Fruit fly (Drosophila melanogaster) whole organism, embryonic: Measurements from ENCODE around the gene Arl8.

Experiments
- Ada2b ChIP-seq: fragments of 200-800 bp; sonication (Bioruptor generic); IDR thresholded peaks from 2 replicates; pipeline ENCODE4 v1.3.6; 2022; ENCODE audit warnings: missing biosample characterization, missing genetic modification characterization
- Atf-2 ChIP-seq: fragments of 200-800 bp; sonication (Bioruptor generic); optimal IDR thresholded peaks from 2 replicates; lab custom pipeline; 2016; ENCODE audit warnings: missing biosample characterization, missing genetic modification characterization
- CG12236 ChIP-seq: fragments of 200-800 bp; sonication (Bioruptor generic); optimal IDR thresholded peaks from 2 replicates; lab custom pipeline; 2016; ENCODE audit warnings: missing biosample characterization, missing genetic modification characterization
- CG14050 ChIP-seq: fragments of 200-800 bp; sonication (Bioruptor generic); IDR thresholded peaks from 3 replicates; pipeline ENCODE4 v1.3.6; 2022; ENCODE audit warnings: missing biosample characterization, missing genetic modification characterization
- CG15269 ChIP-seq: fragments of 200-800 bp; sonication (Bioruptor generic); optimal IDR thresholded peaks from 2 replicates; lab custom pipeline; 2018; ENCODE audit warnings: missing biosample characterization, mild to moderate bottlenecking, missing genetic modification characterization, moderate library complexity
- CG15696 ChIP-seq: fragments of 200-800 bp; sonication (Bioruptor generic); optimal IDR thresholded peaks from 2 replicates; lab custom pipeline; 2019; ENCODE audit warnings: missing biosample characterization, mild to moderate bottlenecking, missing genetic modification characterization, moderate library complexity
- CG1647 ChIP-seq: fragments of 200-800 bp; sonication (Bioruptor generic); optimal IDR thresholded peaks from 3 replicates; lab custom pipeline; 2016; ENCODE audit warnings: missing biosample characterization, missing genetic modification characterization
- CG17612 ChIP-seq: fragments of 200-800 bp; sonication (Bioruptor generic); IDR thresholded peaks from 2 replicates; pipeline ENCODE4 v1.3.6; 2022; ENCODE audit warnings: missing biosample characterization, missing genetic modification characterization
- CG17829 ChIP-seq: fragments of 200-800 bp; optimal IDR thresholded peaks from 2 replicates; lab custom pipeline; 2019; ENCODE audit warnings: missing biosample characterization, mild to moderate bottlenecking, missing genetic modification characterization, moderate library complexity
- CG2120 ChIP-seq: fragments of 200-800 bp; sonication (Bioruptor generic); optimal IDR thresholded peaks from 3 replicates; lab custom pipeline; 2016; ENCODE audit warnings: missing biosample characterization, missing genetic modification characterization
- CG2129 ChIP-seq: fragments of 200-800 bp; sonication (Bioruptor generic); IDR thresholded peaks from 2 replicates; pipeline ENCODE4 v1.3.6; 2022; ENCODE audit warnings: missing biosample characterization, missing genetic modification characterization; ENCODE audit not compliant: partially characterized antibody
- CG2889 ChIP-seq: fragments of 200-800 bp; sonication (Bioruptor generic); IDR thresholded peaks from 3 replicates; pipeline ENCODE4 v1.3.6; 2022; ENCODE audit warnings: missing biosample characterization, missing genetic modification characterization
- CG42726 ChIP-seq: fragments of 200-800 bp; sonication (Bioruptor generic); IDR thresholded peaks from 2 replicates; pipeline ENCODE4 v1.3.6; 2022; ENCODE audit warnings: missing biosample characterization, missing genetic modification characterization; ENCODE audit not compliant: partially characterized antibody
- CG5953 ChIP-seq: fragments of 200-800 bp; sonication (Bioruptor generic); IDR thresholded peaks from 2 replicates; pipeline ENCODE4 v1.3.6; 2022; ENCODE audit warnings: missing biosample characterization, missing genetic modification characterization
- CG7372 ChIP-seq: fragments of 200-800 bp; sonication (Bioruptor generic); IDR thresholded peaks from 2 replicates; pipeline ENCODE4 v1.3.6; 2022; ENCODE audit warnings: missing biosample characterization, missing genetic modification characterization
- CG7839 ChIP-seq: fragments of 200-800 bp; sonication (Bioruptor generic); optimal IDR thresholded peaks from 3 replicates; lab custom pipeline; 2018; ENCODE audit warnings: missing biosample characterization, mild to moderate bottlenecking, missing genetic modification characterization, moderate library complexity
- CG7928 ChIP-seq: fragments of 200-800 bp; sonication (Bioruptor generic); optimal IDR thresholded peaks from 2 replicates; lab custom pipeline; 2017; ENCODE audit warnings: missing biosample characterization, mild to moderate bottlenecking, missing genetic modification characterization
- CG9437 ChIP-seq: fragments of 200-800 bp; sonication (Bioruptor generic); optimal IDR thresholded peaks from 2 replicates; lab custom pipeline; 2018; ENCODE audit warnings: missing biosample characterization, mild to moderate bottlenecking, missing genetic modification characterization
- Chrac-16 ChIP-seq: fragments of 200-800 bp; sonication (Bioruptor generic); optimal IDR thresholded peaks from 3 replicates; lab custom pipeline; 2016; ENCODE audit warnings: missing biosample characterization, missing genetic modification characterization
- CkIIα-i1 ChIP-seq: fragments of 200-800 bp; sonication (Bioruptor generic); IDR thresholded peaks from 2 replicates; pipeline ENCODE4 v1.3.6; 2022; ENCODE audit warnings: missing biosample characterization, missing genetic modification characterization
- HLH4C ChIP-seq: fragments of 200-800 bp; sonication (Bioruptor generic); IDR thresholded peaks from 3 replicates; pipeline ENCODE4 v1.3.6; 2022; ENCODE audit warnings: missing biosample characterization, missing genetic modification characterization; ENCODE audit not compliant: partially characterized antibody
- Hand ChIP-seq: fragments of 200-800 bp; sonication (Bioruptor generic); optimal IDR thresholded peaks from 2 replicates; lab custom pipeline; 2017; ENCODE audit warnings: mild to moderate bottlenecking, missing biosample characterization, missing genetic modification reagents, missing genetic modification characterization
- Hr3 ChIP-seq: fragments of 200-800 bp; sonication (Bioruptor generic); optimal IDR thresholded peaks from 3 replicates; lab custom pipeline; 2016; ENCODE audit warnings: missing biosample characterization, missing genetic modification characterization
- Meics ChIP-seq: fragments of 200-800 bp; sonication (Bioruptor generic); optimal IDR thresholded peaks from 2 replicates; lab custom pipeline; 2017; ENCODE audit warnings: missing biosample characterization, mild to moderate bottlenecking, missing genetic modification characterization
- Mrtf ChIP-seq: fragments of 200-800 bp; sonication (Bioruptor generic); IDR thresholded peaks from 3 replicates; pipeline ENCODE4 v1.3.6; 2022; ENCODE audit warnings: missing biosample characterization, missing genetic modification characterization
- Neu2 ChIP-seq: fragments of 200-800 bp; sonication (Bioruptor generic); optimal IDR thresholded peaks from 3 replicates; lab custom pipeline; 2016; ENCODE audit warnings: missing biosample characterization, missing genetic modification characterization, borderline replicate concordance
- Ravus ChIP-seq: fragments of 200-800 bp; sonication (Bioruptor generic); IDR thresholded peaks from 2 replicates; pipeline ENCODE4 v1.3.6; 2022; ENCODE audit warnings: missing biosample characterization, missing genetic modification characterization
- Spps ChIP-seq: fragments of 200-800 bp; sonication (Bioruptor generic); optimal IDR thresholded peaks from 2 replicates; lab custom pipeline; 2018; ENCODE audit warnings: missing biosample characterization, mild to moderate bottlenecking, missing genetic modification characterization
- Trl ChIP-seq, 3 experiments: fragments of >200 bp in 2 of 3; fragments of 200-800 bp in 1 of 3; sonication (Bioruptor generic) in 1 of 3; optimal IDR thresholded peaks; 2 replicates in 1 of 3; 3 replicates in 2 of 3; lab custom pipeline; 2016 to 2017; ENCODE audit warnings: missing biosample characterization in 1 of 3, missing genetic modification characterization in 1 of 3
- aop ChIP-seq: fragments of 200-800 bp; sonication (Bioruptor generic); IDR thresholded peaks from 2 replicates; pipeline ENCODE4 v1.3.6; 2022; ENCODE audit warnings: missing biosample characterization, missing genetic modification characterization
- cato ChIP-seq: fragments of 200-800 bp; sonication (Bioruptor generic); optimal IDR thresholded peaks from 2 replicates; lab custom pipeline; 2016; ENCODE audit warnings: missing biosample characterization, missing genetic modification characterization, borderline replicate concordance
- croc ChIP-seq: fragments of 200-800 bp; sonication (Bioruptor generic); conservative IDR thresholded peaks from 3 replicates; pipeline ENCODE4 v1.3.6; 2022; ENCODE audit warnings: missing biosample characterization, missing genetic modification characterization
- crp ChIP-seq, 2 experiments: fragments of 200-800 bp; sonication (Bioruptor generic); optimal IDR thresholded peaks; 2 replicates in 1 of 2; 3 replicates in 1 of 2; lab custom pipeline; 2017; ENCODE audit warnings: missing biosample characterization in 2 of 2, missing genetic modification characterization in 2 of 2, mild to moderate bottlenecking in 1 of 2, moderate library complexity in 1 of 2
- cwo ChIP-seq: fragments of 200-800 bp; sonication (Bioruptor generic); optimal IDR thresholded peaks from 3 replicates; lab custom pipeline; 2017; ENCODE audit warnings: missing biosample characterization, missing genetic modification characterization, mild to moderate bottlenecking, moderate library complexity, missing genetic modification reagents
- disco-r ChIP-seq: fragments of 200-800 bp; sonication (Bioruptor generic); optimal IDR thresholded peaks from 2 replicates; lab custom pipeline; 2016; ENCODE audit warnings: missing biosample characterization, missing genetic modification characterization
- eve ChIP-seq, 2 experiments: fragments of >200 bp; optimal IDR thresholded peaks; 2 replicates each; lab custom pipeline; 2017; ENCODE audit warnings: missing biosample characterization in 2 of 2, missing genetic modification characterization in 2 of 2
- fd3F ChIP-seq: fragments of 200-800 bp; sonication (Bioruptor generic); optimal IDR thresholded peaks from 2 replicates; lab custom pipeline; 2018; ENCODE audit warnings: missing biosample characterization, mild to moderate bottlenecking, missing genetic modification characterization, moderate library complexity
- her ChIP-seq: fragments of 200-800 bp; sonication (Bioruptor generic); optimal IDR thresholded peaks from 2 replicates; lab custom pipeline; 2016; ENCODE audit warnings: missing biosample characterization, missing genetic modification characterization
- maf-S ChIP-seq: fragments of 200-800 bp; sonication (Bioruptor generic); optimal IDR thresholded peaks from 2 replicates; lab custom pipeline; 2016; ENCODE audit warnings: missing biosample characterization, missing genetic modification characterization
- pita ChIP-seq: fragments of 200-800 bp; sonication (Bioruptor generic); optimal IDR thresholded peaks from 2 replicates; lab custom pipeline; 2017; ENCODE audit warnings: missing biosample characterization, mild to moderate bottlenecking, missing genetic modification characterization
- pros ChIP-seq: fragments of 200-800 bp; sonication (Bioruptor generic); optimal IDR thresholded peaks from 3 replicates; lab custom pipeline; 2019; ENCODE audit warnings: missing biosample characterization, mild to moderate bottlenecking, missing genetic modification characterization, moderate library complexity
- rib ChIP-seq: fragments of 200-800 bp; sonication (Bioruptor generic); IDR thresholded peaks from 2 replicates; pipeline ENCODE4 v1.3.6; 2022; ENCODE audit warnings: missing biosample characterization, missing genetic modification characterization
- sd ChIP-seq: fragments of 200-800 bp; sonication (Bioruptor generic); optimal IDR thresholded peaks from 3 replicates; lab custom pipeline; 2018; ENCODE audit warnings: missing biosample characterization, mild to moderate bottlenecking, missing genetic modification characterization, moderate library complexity
- tio ChIP-seq: fragments of 200-800 bp; sonication (Bioruptor generic); optimal IDR thresholded peaks from 2 replicates; lab custom pipeline; 2017; ENCODE audit warnings: missing biosample characterization, missing genetic modification characterization, inconsistent platforms
- toy ChIP-seq: fragments of 200-800 bp; sonication (Bioruptor generic); IDR thresholded peaks from 2 replicates; pipeline ENCODE4 v1.3.6; 2022; ENCODE audit warnings: missing biosample characterization, missing genetic modification characterization
- trem ChIP-seq: fragments of 200-800 bp; optimal IDR thresholded peaks from 3 replicates; lab custom pipeline; 2019; ENCODE audit warnings: missing biosample characterization, mild to moderate bottlenecking, missing genetic modification characterization, moderate library complexity
- unpg ChIP-seq: fragments of 200-800 bp; sonication (Bioruptor generic); optimal IDR thresholded peaks from 3 replicates; lab custom pipeline; 2018; ENCODE audit warnings: missing biosample characterization, mild to moderate bottlenecking, missing genetic modification characterization, moderate library complexity

Gene Arl8

dm6 chr3R:8112880-8113832 lies 13.2 kb upstream of the Arl8 start (continued):
- TF ChIP-seq CG14050 (GFP tag; lab: Robert Waterston, UW) = peak; percentile 54; the same call in 2 of the 3 replicates
- TF ChIP-seq CG7928 (GFP tag; lab: Kevin White, UChicago) = peak; percentile 48
- TF ChIP-seq CG12236 (GFP tag; lab: Kevin White, UChicago) = peak; percentile 64
- peak; percentile 56 for TF ChIP-seq disco-r
- TF ChIP-seq Hr3 (GFP tag; lab: Kevin White, UChicago) = peak; percentile 70
- peak in 1 of 2 experiments; percentile 92 for TF ChIP-seq eve (GFP tag; optimal IDR thresholded peaks at IDR 0.05; lab: Kevin White, UChicago)
- peak in 1 of 2 experiments; percentile 14 for TF ChIP-seq crp (GFP tag; optimal IDR thresholded peaks at IDR 0.05; lab: Kevin White, UChicago)
- TF ChIP-seq cwo (GFP tag; lab: Kevin White, UChicago) = peak; percentile 68
- TF ChIP-seq trem (tag; lab: Kevin White, UChicago) = peak; percentile 39
- TF ChIP-seq Meics (GFP tag; lab: Kevin White, UChicago) = peak; percentile 86
- TF ChIP-seq maf-S (GFP tag; lab: Kevin White, UChicago) = peak; percentile 87
- peak; percentile 1 for TF ChIP-seq sd (tag; lab: Kevin White, UChicago)
- peak; percentile 83 for TF ChIP-seq CG2120 (GFP tag; lab: Kevin White, UChicago)
- peak; percentile 79 for TF ChIP-seq CG15269 (tag; lab: Kevin White, UChicago)
- TF ChIP-seq Chrac-16 (GFP tag; lab: Kevin White, UChicago) = peak; percentile 61
- TF ChIP-seq croc (GFP tag; lab: Robert Waterston, UW) = peak; percentile 51; the same call in 1 of the 3 replicates
- TF ChIP-seq CG17829 (tag; lab: Kevin White, UChicago) = peak; percentile 69
- peak; percentile 87 for TF ChIP-seq CG7839 (tag; lab: Kevin White, UChicago)
- peak; percentile 53 for TF ChIP-seq cato (GFP tag; lab: Kevin White, UChicago)
- TF ChIP-seq CG9437 = peak; percentile 83
- no peak for TF ChIP-seq pita (GFP tag; lab: Kevin White, UChicago)
- TF ChIP-seq CkIIα-i1 = no peak
- peak; percentile 55 for TF ChIP-seq Ada2b (GFP tag; lab: Robert Waterston, UW)
- peak; percentile 74 for TF ChIP-seq CG1647
- TF ChIP-seq her (GFP tag; lab: Kevin White, UChicago) = peak; percentile 74
- TF ChIP-seq CG7372 (GFP tag; lab: Robert Waterston, UW) = 0 out of 2 replicates have a peak, but pooled peaks have one; percentile 25
- peak; percentile 18 to 25 for TF ChIP-seq Trl (optimal IDR thresholded peaks at IDR 0.05; lab: Kevin White, UChicago)
- peak; percentile 73 for TF ChIP-seq Trl (GFP tag; optimal IDR thresholded peaks at IDR 0.05; lab: Kevin White, UChicago)
- TF ChIP-seq CG17612 (GFP tag; lab: Robert Waterston, UW) = no peak
- TF ChIP-seq unpg (GFP tag; lab: Kevin White, UChicago) = peak; percentile 83
- TF ChIP-seq Ravus (GFP tag; lab: Robert Waterston, UW) = no peak; the same call in 1 of the 2 replicates
- no peak for TF ChIP-seq CG2129 (GFP tag; lab: Robert Waterston, UW)
- TF ChIP-seq rib = no peak
- TF ChIP-seq CG42726 (GFP tag; lab: Robert Waterston, UW) = no peak
- peak; percentile 86 for TF ChIP-seq tio
- TF ChIP-seq aop = no peak
- no peak for TF ChIP-seq Spps (tag; lab: Kevin White, UChicago)
- TF ChIP-seq Neu2 (GFP tag; lab: Kevin White, UChicago) = no peak
- TF ChIP-seq Atf-2 = peak; percentile 87
- TF ChIP-seq HLH4C (GFP tag; lab: Robert Waterston, UW) = no peak
- peak; percentile 65 for TF ChIP-seq pros
- peak; percentile 74 for TF ChIP-seq Hand (GFP tag; lab: Kevin White, UChicago)
- peak; percentile 19 for TF ChIP-seq CG15696 (tag; lab: Kevin White, UChicago)
- peak; percentile 46; the same call in 1 of the 3 replicates for TF ChIP-seq Mrtf (GFP tag; lab: Robert Waterston, UW)
- TF ChIP-seq fd3F = peak; percentile 59
- TF ChIP-seq toy (GFP tag; lab: Robert Waterston, UW) = no peak
- 0 out of 2 replicates have a peak, but pooled peaks have one; percentile 14 for TF ChIP-seq CG5953
- peak; percentile 49; the same call in 1 of the 3 replicates for TF ChIP-seq CG2889
